Fruit fly (Drosophila melanogaster) whole organism, pupa: ENCODE results near the gene CG42238.

Experiments
- CG10348 ChIP-seq: fragments of 200-800 bp; sonication (Bioruptor generic); IDR thresholded peaks from 2 replicates; pipeline ENCODE4 v1.3.6; 2022; ENCODE audit warnings: missing biosample characterization, missing genetic modification characterization
- CG12605 ChIP-seq: fragments of 200-800 bp; sonication (Bioruptor generic); IDR thresholded peaks from 2 replicates; pipeline ENCODE4 v1.3.6; 2022; ENCODE audit warnings: missing biosample characterization, missing genetic modification characterization
- CG13204 ChIP-seq: fragments of 200-800 bp; sonication (Bioruptor generic); optimal IDR thresholded peaks from 2 replicates; lab custom pipeline; 2018; ENCODE audit warnings: missing biosample characterization, mild to moderate bottlenecking, missing genetic modification characterization, moderate library complexity
- CG14655 ChIP-seq: fragments of 200-800 bp; sonication (Bioruptor generic); optimal IDR thresholded peaks from 3 replicates; lab custom pipeline; 2017; ENCODE audit warnings: mild to moderate bottlenecking, missing biosample characterization, missing genetic modification reagents, missing genetic modification characterization
- CG15710 ChIP-seq: fragments of 200-800 bp; sonication (Bioruptor generic); optimal IDR thresholded peaks from 2 replicates; lab custom pipeline; 2018; ENCODE audit warnings: missing biosample characterization, mild to moderate bottlenecking, missing genetic modification characterization, moderate library complexity
- CG17806 ChIP-seq: fragments of 200-800 bp; sonication (Bioruptor generic); optimal IDR thresholded peaks from 2 replicates; lab custom pipeline; 2018; ENCODE audit warnings: missing biosample characterization, mild to moderate bottlenecking, missing genetic modification characterization, moderate library complexity
- CG32121 ChIP-seq: fragments of 200-800 bp; sonication (Bioruptor generic); IDR thresholded peaks from 2 replicates; pipeline ENCODE4 v1.3.6; 2022; ENCODE audit warnings: missing biosample characterization, missing genetic modification characterization
- CG34367 ChIP-seq: fragments of 200-800 bp; sonication (Bioruptor generic); optimal IDR thresholded peaks from 2 replicates; lab custom pipeline; 2018; ENCODE audit warnings: missing biosample characterization, mild to moderate bottlenecking, missing genetic modification characterization
- CG4496 ChIP-seq: fragments of 200-800 bp; sonication (Bioruptor generic); IDR thresholded peaks from 3 replicates; pipeline ENCODE4 v1.3.6; 2022; ENCODE audit warnings: missing biosample characterization, missing genetic modification characterization
- CG8159 ChIP-seq: fragments of 200-800 bp; sonication (Bioruptor generic); optimal IDR thresholded peaks from 3 replicates; lab custom pipeline; 2018; ENCODE audit warnings: missing biosample characterization, mild to moderate bottlenecking, missing genetic modification characterization, moderate library complexity
- CG8301 ChIP-seq: fragments of 200-800 bp; sonication (Bioruptor generic); optimal IDR thresholded peaks from 2 replicates; lab custom pipeline; 2018; ENCODE audit warnings: missing biosample characterization, mild to moderate bottlenecking, missing genetic modification characterization
- CG9948 ChIP-seq: fragments of 200-800 bp; sonication (Bioruptor generic); optimal IDR thresholded peaks from 2 replicates; lab custom pipeline; 2018; ENCODE audit warnings: missing biosample characterization, mild to moderate bottlenecking, missing genetic modification characterization, moderate library complexity
- D1 ChIP-seq: fragments of 200-800 bp; sonication (Bioruptor generic); optimal IDR thresholded peaks from 2 replicates; lab custom pipeline; 2018; ENCODE audit warnings: missing biosample characterization, mild to moderate bottlenecking, missing genetic modification characterization, moderate library complexity
- EcR ChIP-seq: fragments of 200-800 bp; sonication (Bioruptor generic); optimal IDR thresholded peaks from 3 replicates; lab custom pipeline; 2019; ENCODE audit warnings: missing biosample characterization, missing genetic modification characterization, mild to moderate bottlenecking, moderate library complexity, missing genetic modification reagents
- Ets98B ChIP-seq: fragments of 200-800 bp; sonication (Bioruptor generic); IDR thresholded peaks from 2 replicates; pipeline ENCODE4 v1.3.6; 2022; ENCODE audit warnings: missing biosample characterization, missing genetic modification characterization
- Pif1A ChIP-seq: fragments of 200-800 bp; sonication (Bioruptor generic); optimal IDR thresholded peaks from 3 replicates; lab custom pipeline; 2016; ENCODE audit warnings: missing biosample characterization, missing genetic modification characterization
- Pif1B ChIP-seq: fragments of 200-800 bp; sonication (Bioruptor generic); optimal IDR thresholded peaks from 3 replicates; lab custom pipeline; 2016; ENCODE audit warnings: missing biosample characterization, missing genetic modification characterization
- Snoo ChIP-seq: fragments of 200-800 bp; sonication (Bioruptor generic); optimal IDR thresholded peaks from 3 replicates; lab custom pipeline; 2017; ENCODE audit warnings: missing biosample characterization, mild to moderate bottlenecking, missing genetic modification characterization, inconsistent platforms
- fd96Ca ChIP-seq: fragments of 200-800 bp; sonication (Bioruptor generic); IDR thresholded peaks from 3 replicates; pipeline ENCODE4 v1.3.6; 2022; ENCODE audit warnings: missing biosample characterization, missing genetic modification characterization
- gl ChIP-seq: fragments of 200-800 bp; sonication (Bioruptor generic); optimal IDR thresholded peaks from 2 replicates; lab custom pipeline; 2018; ENCODE audit warnings: missing biosample characterization, mild to moderate bottlenecking, missing genetic modification characterization
- rn ChIP-seq: fragments of 200-800 bp; sonication (Bioruptor generic); IDR thresholded peaks from 2 replicates; pipeline ENCODE4 v1.3.6; 2022; ENCODE audit warnings: missing biosample characterization, missing genetic modification characterization

CG42238 gene

DNA sequence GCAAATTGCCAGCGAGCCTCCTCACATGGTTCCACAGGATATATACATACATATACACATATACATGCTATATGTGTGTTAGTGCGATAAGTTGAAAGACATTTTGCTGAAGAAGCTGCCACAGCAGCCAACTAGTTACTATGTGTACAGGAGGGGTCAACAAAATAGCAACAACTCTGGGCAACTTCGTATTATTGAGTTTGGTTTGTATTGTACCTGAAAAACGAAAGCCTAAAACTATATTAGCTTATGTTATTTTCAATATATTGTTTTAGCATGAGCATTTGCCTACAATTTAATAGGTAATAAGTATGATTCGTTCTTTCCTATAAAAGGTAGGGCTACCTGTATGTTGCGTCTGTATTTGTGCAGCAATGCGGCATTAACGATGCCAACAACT lies 47.2 kb downstream of the CG42238 start:
- TF ChIP-seq CG32121 (GFP tag; lab: Robert Waterston, UW), result no peak
- TF ChIP-seq CG12605, result no peak
- no peak for TF ChIP-seq Snoo (tag; lab: Kevin White, UChicago)
- peak; percentile 17 for TF ChIP-seq Pif1B (GFP tag; lab: Kevin White, UChicago)
- peak; percentile 8 for TF ChIP-seq CG8159
- no peak for TF ChIP-seq Ets98B
- peak; percentile 52 for TF ChIP-seq CG9948 (tag; lab: Kevin White, UChicago)
- TF ChIP-seq Pif1A (GFP tag; lab: Kevin White, UChicago), result no peak
- no peak for TF ChIP-seq D1
- TF ChIP-seq CG13204 (GFP tag; lab: Kevin White, UChicago), result no peak
- no peak for TF ChIP-seq CG4496 (GFP tag; lab: Robert Waterston, UW)
- peak; percentile 18 for TF ChIP-seq CG15710 (tag; lab: Kevin White, UChicago)
- TF ChIP-seq CG14655, result peak; percentile 52
- no peak for TF ChIP-seq EcR (GFP tag; lab: Kevin White, UChicago)
- TF ChIP-seq CG17806 (tag; lab: Kevin White, UChicago), result peak; percentile 53
- TF ChIP-seq rn (GFP tag; lab: Robert Waterston, UW), result no peak
- no peak for TF ChIP-seq CG34367 (tag; lab: Kevin White, UChicago)
- TF ChIP-seq fd96Ca (GFP tag; lab: Robert Waterston, UW), result no peak
- peak; percentile 66 for TF ChIP-seq CG8301 (tag; lab: Kevin White, UChicago)
- no peak for TF ChIP-seq CG10348 (GFP tag; lab: Robert Waterston, UW)
- TF ChIP-seq gl (tag; lab: Kevin White, UChicago), result no peak

DNA sequence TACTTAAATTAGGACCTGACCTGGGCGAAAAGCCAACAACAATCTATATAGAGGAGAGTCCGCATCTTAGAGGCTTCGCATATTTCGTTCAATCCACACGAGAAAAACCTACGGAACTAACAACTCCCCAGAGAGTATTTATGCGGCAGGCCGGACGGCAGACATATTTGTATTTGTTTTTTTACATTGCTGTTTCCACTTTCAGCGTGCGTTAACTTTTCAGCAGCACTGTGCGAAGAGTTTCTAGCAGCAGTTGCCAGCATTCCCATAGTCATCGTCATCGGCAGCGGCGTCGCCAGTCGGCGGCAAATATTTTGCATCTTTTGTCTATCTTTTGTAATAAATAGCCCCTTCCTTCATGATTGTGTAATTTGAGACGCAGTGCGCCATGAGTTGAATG lies 53.2 kb downstream of the CG42238 start:
- TF ChIP-seq CG32121 (GFP tag; lab: Robert Waterston, UW) (no peak), Ets98B (no peak), gl (tag; lab: Kevin White, UChicago) (no peak), CG15710 (tag; lab: Kevin White, UChicago) (no peak), CG8159 (no peak), CG12605 (no peak), CG34367 (tag; lab: Kevin White, UChicago) (no peak), CG14655 (no peak), CG13204 (GFP tag; lab: Kevin White, UChicago) (no peak)
- TF ChIP-seq, all 21 proteins: peak for 0

DNA sequence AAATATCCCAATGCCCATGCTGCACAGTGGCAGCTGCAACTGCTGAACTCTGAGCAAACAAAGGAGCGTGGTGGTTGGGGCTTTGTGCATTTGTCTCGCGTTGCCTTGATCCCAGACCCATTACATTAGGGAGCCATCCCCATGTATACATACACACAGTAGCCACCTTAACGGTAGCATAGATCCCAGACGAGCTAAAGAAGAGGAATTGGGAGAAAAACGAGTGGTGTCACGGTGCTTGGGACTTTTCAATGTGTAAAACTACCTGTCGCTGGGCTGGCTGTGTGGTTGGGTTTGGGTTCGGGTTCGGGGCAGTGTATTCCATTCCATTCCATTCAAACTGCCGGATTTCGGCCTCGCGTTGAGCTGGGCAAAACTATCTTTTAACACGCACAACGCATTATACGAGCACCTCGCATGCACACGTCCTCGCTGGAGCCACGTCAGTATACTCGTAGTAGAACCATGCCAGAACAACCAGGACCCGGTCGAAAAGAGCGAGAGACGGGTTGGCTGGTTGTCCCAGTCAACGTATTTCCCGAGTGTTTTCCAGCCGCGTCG lies 56.0 kb downstream of the CG42238 start:
- TF ChIP-seq D1 (no peak), CG10348 (GFP tag; lab: Robert Waterston, UW) (no peak), CG34367 (tag; lab: Kevin White, UChicago) (no peak), rn (GFP tag; lab: Robert Waterston, UW) (no peak), Pif1A (GFP tag; lab: Kevin White, UChicago) (no peak), Snoo (tag; lab: Kevin White, UChicago) (no peak), gl (tag; lab: Kevin White, UChicago) (no peak), CG9948 (tag; lab: Kevin White, UChicago) (no peak), CG15710 (tag; lab: Kevin White, UChicago) (no peak), CG4496 (GFP tag; lab: Robert Waterston, UW) (no peak), CG13204 (GFP tag; lab: Kevin White, UChicago) (no peak), CG8301 (tag; lab: Kevin White, UChicago) (no peak), CG14655 (no peak), Pif1B (GFP tag; lab: Kevin White, UChicago) (no peak), CG32121 (GFP tag; lab: Robert Waterston, UW) (no peak), EcR (GFP tag; lab: Kevin White, UChicago) (no peak), CG8159 (no peak), fd96Ca (GFP tag; lab: Robert Waterston, UW) (no peak), CG17806 (tag; lab: Kevin White, UChicago) (no peak), Ets98B (no peak)

DNA sequence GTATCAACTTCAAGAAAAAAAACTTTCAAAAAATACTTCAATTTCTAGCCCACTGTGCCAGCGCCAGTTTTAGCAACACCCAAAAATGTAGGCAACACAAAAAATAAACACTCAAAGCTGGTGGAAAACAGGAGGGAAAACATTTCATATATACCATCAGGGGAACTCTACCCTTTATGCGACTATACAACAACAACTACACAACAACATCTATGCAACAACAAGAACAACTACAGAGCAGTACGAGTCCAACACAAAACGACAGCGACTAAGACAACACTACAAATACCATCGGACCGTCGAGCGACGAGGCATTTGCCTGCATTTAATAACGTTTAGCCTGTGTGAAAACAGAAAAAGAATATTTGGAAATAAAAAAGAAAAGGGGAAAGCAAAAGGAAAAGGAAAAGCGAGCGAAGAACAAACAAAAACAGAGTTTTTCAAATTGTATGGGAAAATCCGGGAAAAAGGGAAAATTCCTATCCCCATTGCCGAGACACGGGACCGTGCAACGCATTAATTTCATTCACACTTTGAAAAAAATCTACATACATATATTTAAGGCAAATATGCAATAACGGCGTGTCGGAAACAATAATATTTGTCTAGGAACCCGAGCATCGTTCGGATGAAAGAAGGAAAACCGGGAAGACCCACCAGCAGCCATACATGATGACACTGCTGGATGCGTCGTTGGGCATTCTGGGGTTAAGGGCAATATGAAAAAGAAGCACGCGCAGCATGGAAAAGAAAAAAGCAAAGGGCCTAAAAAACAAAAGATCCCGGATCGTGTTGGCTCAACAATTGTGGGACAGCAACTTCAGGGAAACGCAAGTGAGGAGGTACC lies 57.1 kb downstream of the CG42238 start:
- TF ChIP-seq CG15710 (tag; lab: Kevin White, UChicago), result no peak
- TF ChIP-seq CG4496 (GFP tag; lab: Robert Waterston, UW), result no peak
- no peak for TF ChIP-seq fd96Ca (GFP tag; lab: Robert Waterston, UW)
- TF ChIP-seq Ets98B, result no peak
- TF ChIP-seq CG12605, result no peak
- no peak for TF ChIP-seq Snoo (tag; lab: Kevin White, UChicago)
- no peak for TF ChIP-seq CG34367 (tag; lab: Kevin White, UChicago)
- no peak for TF ChIP-seq CG10348 (GFP tag; lab: Robert Waterston, UW)
- no peak for TF ChIP-seq CG32121 (GFP tag; lab: Robert Waterston, UW)
- no peak for TF ChIP-seq gl (tag; lab: Kevin White, UChicago)
- TF ChIP-seq CG14655, result no peak
- no peak for TF ChIP-seq CG8301 (tag; lab: Kevin White, UChicago)
- TF ChIP-seq CG9948 (tag; lab: Kevin White, UChicago), result no peak
- TF ChIP-seq CG13204 (GFP tag; lab: Kevin White, UChicago), result no peak
- TF ChIP-seq Pif1B (GFP tag; lab: Kevin White, UChicago), result no peak
- TF ChIP-seq Pif1A (GFP tag; lab: Kevin White, UChicago), result no peak
- TF ChIP-seq D1, result no peak
- TF ChIP-seq, all 21 proteins: peak for 0

DNA sequence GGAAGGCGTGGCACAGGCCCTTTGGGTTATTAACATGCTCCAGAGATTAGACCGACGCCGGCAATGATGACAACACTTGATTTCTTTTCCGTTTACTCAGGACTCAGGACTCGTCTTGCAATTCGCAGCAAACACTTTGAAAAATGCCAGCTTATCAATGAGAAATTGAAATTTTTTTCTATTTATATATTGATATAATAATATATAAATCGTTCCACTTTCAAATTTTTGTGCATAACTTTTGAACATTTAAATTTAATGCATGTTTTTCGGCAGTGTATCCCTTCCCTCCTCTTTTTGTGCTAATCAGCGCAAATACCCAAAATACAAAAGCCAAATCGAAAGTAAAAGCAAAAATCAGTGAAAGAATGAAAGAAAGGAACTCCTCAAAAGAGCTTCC lies 60.4 kb downstream of the CG42238 start:
- TF ChIP-seq Ets98B (no peak), Pif1B (GFP tag; lab: Kevin White, UChicago) (no peak)
